Fruit fly (Drosophila melanogaster) whole organism, embryonic: ENCODE results near the gene crol.

ENCODE experiments used
- B-H2 ChIP-seq: fragments of 200-800 bp; sonication (Bioruptor generic); optimal IDR thresholded peaks from 2 replicates; lab custom pipeline; 2018; ENCODE audit warnings: missing biosample characterization, mild to moderate bottlenecking, missing genetic modification characterization
- CG10147 ChIP-seq: fragments of 200-800 bp; sonication (Bioruptor generic); optimal IDR thresholded peaks from 2 replicates; lab custom pipeline; 2019; ENCODE audit warnings: missing biosample characterization, mild to moderate bottlenecking, missing genetic modification characterization, moderate library complexity
- CG10543 ChIP-seq: fragments of 200-800 bp; sonication (Bioruptor generic); optimal IDR thresholded peaks from 3 replicates; lab custom pipeline; 2017; ENCODE audit warnings: missing biosample characterization, mild to moderate bottlenecking, missing genetic modification characterization, moderate library complexity
- CG11398 ChIP-seq: fragments of 200-800 bp; sonication (Bioruptor generic); optimal IDR thresholded peaks from 2 replicates; lab custom pipeline; 2016; ENCODE audit warnings: missing biosample characterization, missing genetic modification characterization
- CG12659 ChIP-seq: fragments of 200-800 bp; sonication (Bioruptor generic); optimal IDR thresholded peaks from 3 replicates; lab custom pipeline; 2017; ENCODE audit warnings: mild to moderate bottlenecking, missing biosample characterization, missing genetic modification reagents, missing genetic modification characterization
- CG16779 ChIP-seq: fragments of 200-800 bp; sonication (Bioruptor generic); IDR thresholded peaks from 2 replicates; pipeline ENCODE4 v1.3.6; 2022; ENCODE audit warnings: missing biosample characterization, missing genetic modification characterization
- CG16813 ChIP-seq: fragments of 200-800 bp; sonication (Bioruptor generic); IDR thresholded peaks from 3 replicates; pipeline ENCODE4 v1.3.6; 2022; ENCODE audit warnings: missing biosample characterization, missing genetic modification characterization; ENCODE audit not compliant: partially characterized antibody
- CG17359 ChIP-seq: fragments of 200-800 bp; sonication (Bioruptor generic); optimal IDR thresholded peaks from 3 replicates; lab custom pipeline; 2018; ENCODE audit warnings: missing biosample characterization, mild to moderate bottlenecking, missing genetic modification characterization, moderate library complexity
- CG18262 ChIP-seq: fragments of 200-800 bp; optimal IDR thresholded peaks from 3 replicates; lab custom pipeline; 2019; ENCODE audit warnings: missing biosample characterization, mild to moderate bottlenecking, missing genetic modification characterization, moderate library complexity
- CG2875 ChIP-seq: fragments of 200-800 bp; sonication (Bioruptor generic); optimal IDR thresholded peaks from 2 replicates; lab custom pipeline; 2017; ENCODE audit warnings: missing biosample characterization, mild to moderate bottlenecking, missing genetic modification characterization, missing genetic modification reagents
- CG32772 ChIP-seq: fragments of 200-800 bp; sonication (Bioruptor generic); IDR thresholded peaks from 2 replicates; pipeline ENCODE4 v1.3.6; 2022; ENCODE audit warnings: missing biosample characterization, missing genetic modification characterization
- CG4820 ChIP-seq: fragments of 200-800 bp; sonication (Bioruptor generic); optimal IDR thresholded peaks from 3 replicates; lab custom pipeline; 2016; ENCODE audit warnings: missing biosample characterization, missing genetic modification characterization
- CG5953 ChIP-seq: fragments of 200-800 bp; sonication (Bioruptor generic); IDR thresholded peaks from 2 replicates; pipeline ENCODE4 v1.3.6; 2022; ENCODE audit warnings: missing biosample characterization, missing genetic modification characterization
- CG6254 ChIP-seq: fragments of 200-800 bp; sonication (Bioruptor generic); optimal IDR thresholded peaks from 3 replicates; lab custom pipeline; 2017; ENCODE audit warnings: mild to moderate bottlenecking, missing biosample characterization, missing genetic modification reagents, missing genetic modification characterization
- CG6813 ChIP-seq: fragments of 200-800 bp; sonication (Bioruptor generic); optimal IDR thresholded peaks from 2 replicates; lab custom pipeline; 2017; ENCODE audit warnings: missing biosample characterization, missing genetic modification characterization, mild to moderate bottlenecking, moderate library complexity, missing genetic modification reagents
- CG7556 ChIP-seq: fragments of 200-800 bp; sonication (Bioruptor generic); optimal IDR thresholded peaks from 2 replicates; lab custom pipeline; 2017; ENCODE audit warnings: missing biosample characterization, mild to moderate bottlenecking, missing genetic modification characterization
- CG8089 ChIP-seq: fragments of 200-800 bp; sonication (Bioruptor generic); optimal IDR thresholded peaks from 3 replicates; lab custom pipeline; 2016; ENCODE audit warnings: missing biosample characterization, missing genetic modification characterization
- CG9215 ChIP-seq: fragments of 200-800 bp; sonication (Bioruptor generic); IDR thresholded peaks from 2 replicates; pipeline ENCODE4 v1.3.6; 2022; ENCODE audit warnings: missing biosample characterization, missing genetic modification characterization
- CG9817 ChIP-seq: fragments of 200-800 bp; sonication (Bioruptor generic); optimal IDR thresholded peaks from 2 replicates; lab custom pipeline; 2018; ENCODE audit warnings: missing biosample characterization, mild to moderate bottlenecking, missing genetic modification characterization, moderate library complexity
- D19B ChIP-seq: fragments of 200-800 bp; sonication (Bioruptor generic); optimal IDR thresholded peaks from 2 replicates; lab custom pipeline; 2017; ENCODE audit warnings: missing biosample characterization, mild to moderate bottlenecking, missing genetic modification characterization
- Deaf1 ChIP-seq: fragments of 200-800 bp; optimal IDR thresholded peaks from 3 replicates; lab custom pipeline; 2019; ENCODE audit warnings: missing biosample characterization, mild to moderate bottlenecking, missing genetic modification characterization, moderate library complexity
- Dek ChIP-seq: fragments of 200-800 bp; sonication (Bioruptor generic); optimal IDR thresholded peaks from 3 replicates; lab custom pipeline; 2019; ENCODE audit warnings: missing biosample characterization, mild to moderate bottlenecking, missing genetic modification characterization, moderate library complexity
- Dp ChIP-seq: fragments of 200-800 bp; sonication (Bioruptor generic); optimal IDR thresholded peaks from 2 replicates; lab custom pipeline; 2018; ENCODE audit warnings: missing biosample characterization, mild to moderate bottlenecking, missing genetic modification characterization, moderate library complexity
- Drgx ChIP-seq: fragments of 200-800 bp; sonication (Bioruptor generic); IDR thresholded peaks from 2 replicates; pipeline ENCODE4 v1.3.6; 2022; ENCODE audit warnings: missing biosample characterization, missing genetic modification characterization
- Elba2 ChIP-seq: fragments of 200-800 bp; sonication (Bioruptor generic); optimal IDR thresholded peaks from 3 replicates; lab custom pipeline; 2016; ENCODE audit warnings: missing biosample characterization, missing genetic modification characterization
- H2.0 ChIP-seq: fragments of 200-800 bp; sonication (Bioruptor generic); IDR thresholded peaks from 2 replicates; pipeline ENCODE4 v1.3.6; 2022; ENCODE audit warnings: missing biosample characterization, missing genetic modification characterization
- Hand ChIP-seq: fragments of 200-800 bp; sonication (Bioruptor generic); optimal IDR thresholded peaks from 2 replicates; lab custom pipeline; 2017; ENCODE audit warnings: mild to moderate bottlenecking, missing biosample characterization, missing genetic modification reagents, missing genetic modification characterization
- HmgD ChIP-seq: fragments of 200-800 bp; sonication (Bioruptor generic); optimal IDR thresholded peaks from 3 replicates; lab custom pipeline; 2016; ENCODE audit warnings: missing biosample characterization, missing genetic modification characterization
- Opbp ChIP-seq: fragments of 200-800 bp; sonication (Bioruptor generic); IDR thresholded peaks from 3 replicates; pipeline ENCODE4 v1.3.6; 2022; ENCODE audit warnings: missing biosample characterization, missing genetic modification characterization; ENCODE audit not compliant: partially characterized antibody
- Ravus ChIP-seq: fragments of 200-800 bp; sonication (Bioruptor generic); IDR thresholded peaks from 2 replicates; pipeline ENCODE4 v1.3.6; 2022; ENCODE audit warnings: missing biosample characterization, missing genetic modification characterization
- Sin3A ChIP-seq: fragments of >200 bp; optimal IDR thresholded peaks from 2 replicates; lab custom pipeline; 2018
- ara ChIP-seq: fragments of 200-800 bp; sonication (Bioruptor generic); IDR thresholded peaks from 2 replicates; pipeline ENCODE4 v1.3.6; 2022; ENCODE audit warnings: missing biosample characterization, missing genetic modification characterization
- ash1 ChIP-seq: fragments of 200-800 bp; sonication (Bioruptor generic); optimal IDR thresholded peaks from 2 replicates; lab custom pipeline; 2018; ENCODE audit warnings: missing biosample characterization, mild to moderate bottlenecking, missing genetic modification characterization
- chif ChIP-seq, 2 experiments: fragments of 200-800 bp; sonication (Bioruptor generic); optimal IDR thresholded peaks; 3 replicates each; lab custom pipeline; 2016; ENCODE audit warnings: missing biosample characterization in 2 of 2, missing genetic modification characterization in 2 of 2
- corto ChIP-seq: fragments of 200-800 bp; sonication (Bioruptor generic); optimal IDR thresholded peaks from 2 replicates; lab custom pipeline; 2016; ENCODE audit warnings: missing biosample characterization, mild to moderate bottlenecking, missing genetic modification characterization, moderate library complexity
- pfk ChIP-seq: fragments of 200-800 bp; sonication (Bioruptor generic); optimal IDR thresholded peaks from 2 replicates; lab custom pipeline; 2018; ENCODE audit warnings: missing biosample characterization, mild to moderate bottlenecking, missing genetic modification characterization, moderate library complexity
- pum ChIP-seq: fragments of 200-800 bp; sonication (Bioruptor generic); optimal IDR thresholded peaks from 2 replicates; lab custom pipeline; 2016; ENCODE audit warnings: missing biosample characterization, missing genetic modification characterization
- scrt ChIP-seq: fragments of 200-800 bp; sonication (Bioruptor generic); optimal IDR thresholded peaks from 2 replicates; lab custom pipeline; 2018; ENCODE audit warnings: missing biosample characterization, mild to moderate bottlenecking, missing genetic modification characterization, moderate library complexity
- slp2 ChIP-seq: fragments of 200-800 bp; sonication (Bioruptor generic); optimal IDR thresholded peaks from 2 replicates; lab custom pipeline; 2016; ENCODE audit warnings: missing biosample characterization, missing genetic modification characterization

crol gene

dm6 chr2L:11806701-11807674 lies 2.2 kb downstream of the crol start (continued):
- TF ChIP-seq CG2875 (GFP tag; lab: Kevin White, UChicago) (no peak), ash1 (GFP tag; lab: Kevin White, UChicago) (no peak), Sin3A (lab: Kevin White, UChicago) (no peak), D19B (GFP tag; lab: Kevin White, UChicago) (no peak), chif (GFP tag; optimal IDR thresholded peaks at IDR 0.05; lab: Kevin White, UChicago) (no peak), pfk (GFP tag; lab: Kevin White, UChicago) (no peak), CG9817 (tag; lab: Kevin White, UChicago) (no peak), CG32772 (GFP tag; lab: Robert Waterston, UW) (peak; percentile 52), Dek (tag; lab: Kevin White, UChicago) (no peak), CG17359 (tag; lab: Kevin White, UChicago) (no peak), CG10543 (GFP tag; lab: Kevin White, UChicago) (peak; percentile 79), B-H2 (peak; percentile 25), CG16779 (GFP tag; lab: Robert Waterston, UW) (no peak), H2.0 (GFP tag; lab: Robert Waterston, UW) (no peak), slp2 (GFP tag; lab: Kevin White, UChicago) (no peak), CG7556 (GFP tag; lab: Kevin White, UChicago) (no peak), CG6254 (GFP tag; lab: Kevin White, UChicago) (peak; percentile 57), Ravus (GFP tag; lab: Robert Waterston, UW) (no peak), CG6813 (GFP tag; lab: Kevin White, UChicago) (peak; percentile 16), CG8089 (no peak), CG18262 (tag; lab: Kevin White, UChicago) (no peak), Deaf1 (tag; lab: Kevin White, UChicago) (peak; percentile 93), HmgD (GFP tag; lab: Kevin White, UChicago) (no peak), CG16813 (GFP tag; lab: Robert Waterston, UW) (no peak), Dp (GFP tag; lab: Kevin White, UChicago) (no peak), scrt (GFP tag; lab: Kevin White, UChicago) (peak; percentile 22), CG12659 (GFP tag; lab: Kevin White, UChicago) (peak; percentile 6), corto (peak; percentile 20), CG11398 (no peak), pum (GFP tag; lab: Kevin White, UChicago) (no peak), Hand (GFP tag; lab: Kevin White, UChicago) (no peak), ara (GFP tag; lab: Robert Waterston, UW) (0 out of 2 replicates have a peak, but pooled peaks have one; percentile 7), CG10147 (no peak), CG4820 (GFP tag; lab: Kevin White, UChicago) (no peak), CG9215 (no peak), Opbp (GFP tag; lab: Robert Waterston, UW) (0 out of 3 replicates have a peak, but pooled peaks have one; percentile 28), CG5953 (GFP tag; lab: Robert Waterston, UW) (no peak), Drgx (peak; percentile 87), Elba2 (peak; percentile 76)
